Worm (Caenorhabditis elegans): ENCODE results near the gene C25E10.8.

DNA sequence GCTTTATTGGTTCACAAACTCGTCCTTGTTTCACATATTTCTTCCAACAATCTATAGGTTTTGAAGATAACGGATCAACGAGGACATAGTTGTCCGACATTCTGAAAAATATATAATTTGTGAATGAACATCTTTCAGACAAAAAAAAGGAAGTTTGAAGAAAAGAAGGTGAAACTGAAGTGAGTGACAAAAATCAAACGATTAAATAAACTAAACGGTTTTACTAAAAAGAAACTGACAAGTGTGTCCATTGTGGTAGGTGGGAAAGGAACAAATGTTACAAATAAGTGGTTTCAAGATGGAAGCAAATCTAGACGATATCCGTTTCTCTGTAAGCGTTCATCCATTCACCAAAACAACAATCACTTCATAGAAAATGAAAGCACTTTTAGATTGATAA lies 8.5 kb upstream of the C25E10.8 start, which contains the start of gene C25E10.12:
- no peak for TF ChIP-seq aly-2 (tag; optimal IDR thresholded peaks at IDR 0.05)
- no peak for TF ChIP-seq nhr-237 (tag; optimal IDR thresholded peaks at IDR 0.05)
- no peak for TF ChIP-seq nhr-28 (tag; optimal IDR thresholded peaks at IDR 0.05)
- TF ChIP-seq fos-1 (tag; optimal IDR thresholded peaks at IDR 0.05), result no peak
- no peak for TF ChIP-seq spr-1 (tag; optimal IDR thresholded peaks at IDR 0.05)
- TF ChIP-seq aha-1 (tag), result no peak
- no peak for TF ChIP-seq mep-1 (tag; optimal IDR thresholded peaks at IDR 0.05)
- TF ChIP-seq arid-1 (GFP tag; conservative IDR thresholded peaks at IDR 0.05), result no peak
- TF ChIP-seq hif-1 (tag; optimal IDR thresholded peaks at IDR 0.05), result no peak
